Worm (Caenorhabditis elegans) whole organism, L1 larva: ENCODE data around the gene mex-5.

Experiments used
- aha-1 ChIP-seq: fragments of 150-350 bp; optimal IDR thresholded peaks from 2 replicates; lab custom pipeline; 2014; ENCODE audit warnings: missing biosample characterization, missing genetic modification characterization
- blmp-1 ChIP-seq: fragments of 150-350 bp; optimal IDR thresholded peaks from 2 replicates; lab custom pipeline; 2014; ENCODE audit warnings: missing biosample characterization, missing genetic modification characterization
- ceh-8 ChIP-seq: fragments of 200-800 bp; sonication (Bioruptor generic); optimal IDR thresholded peaks from 2 replicates; lab custom pipeline; 2018; ENCODE audit warnings: mild to moderate bottlenecking, missing genetic modification characterization, moderate library complexity, missing compliant biosample characterization
- ces-1 ChIP-seq: fragments of 150-350 bp; optimal IDR thresholded peaks from 2 replicates; lab custom pipeline; 2014; ENCODE audit warnings: missing biosample characterization, missing genetic modification reagents, missing genetic modification characterization
- dpl-1 ChIP-seq, 3 experiments: fragments of 150-350 bp in 2 of 3; sonication (generic microtip) in 1 of 3; optimal IDR thresholded peaks; 2 replicates each; lab custom pipeline; 2014 to 2017; ENCODE audit warnings: missing biosample characterization in 3 of 3, missing genetic modification characterization in 3 of 3, missing genetic modification reagents in 3 of 3
- efl-1 ChIP-seq, 4 experiments: fragments of 150-350 bp; optimal IDR thresholded peaks in 3 of 4; peaks in 1 of 4; 1 replicate in 1 of 4; 2 replicates in 3 of 4; lab custom pipeline; 2014; ENCODE audit warnings: missing biosample characterization in 2 of 4, missing genetic modification characterization in 2 of 4, missing genetic modification reagents in 2 of 4
- egl-13 ChIP-seq: sonication (generic microtip); optimal IDR thresholded peaks from 2 replicates; lab custom pipeline; 2016; ENCODE audit warnings: missing genotype, missing genetic modification reagents, missing genetic modification characterization, missing compliant biosample characterization
- elt-2 ChIP-seq: sonication (generic microtip); optimal IDR thresholded peaks from 2 replicates; lab custom pipeline; 2016; ENCODE audit warnings: missing genetic modification characterization, mild to moderate bottlenecking, inconsistent platforms, missing compliant biosample characterization, missing genetic modification reagents
- elt-3 ChIP-seq, 6 experiments: fragments of 150-350 bp in 1 of 6; sonication (generic microtip); optimal IDR thresholded peaks; 2 replicates each; lab custom pipeline; 2017 to 2018; ENCODE audit warnings: missing biosample characterization in 6 of 6, missing genetic modification characterization in 6 of 6, inconsistent platforms in 1 of 6
- ets-5 ChIP-seq: fragments of 200-800 bp; sonication (Bioruptor generic); IDR thresholded peaks from 2 replicates; pipeline ENCODE4 v1.3.6; 2022; ENCODE audit warnings: missing genetic modification characterization, missing compliant biosample characterization
- fkh-10 ChIP-seq: sonication (generic microtip); optimal IDR thresholded peaks from 2 replicates; lab custom pipeline; 2017; ENCODE audit warnings: missing biosample characterization, missing genetic modification reagents, missing genetic modification characterization
- fkh-4 ChIP-seq: sonication (generic microtip); optimal IDR thresholded peaks from 2 replicates; lab custom pipeline; 2016; ENCODE audit warnings: missing compliant biosample characterization, missing genetic modification characterization, borderline replicate concordance
- fos-1 ChIP-seq: fragments of 150-350 bp; optimal IDR thresholded peaks from 2 replicates; lab custom pipeline; 2014; ENCODE audit warnings: missing biosample characterization, missing genetic modification characterization
- grh-1 ChIP-seq: fragments of 200-800 bp; sonication (Bioruptor generic); IDR thresholded peaks from 2 replicates; pipeline ENCODE4 v1.3.6; 2022; ENCODE audit warnings: missing genetic modification reagents, missing genetic modification characterization, missing compliant biosample characterization
- hlh-17 ChIP-seq: fragments of 200-800 bp; sonication (Bioruptor generic); optimal IDR thresholded peaks from 2 replicates; lab custom pipeline; 2018; ENCODE audit warnings: missing genetic modification characterization, mild to moderate bottlenecking, missing compliant biosample characterization, moderate library complexity, borderline replicate concordance
- hpl-2 ChIP-seq: fragments of 150-350 bp; optimal IDR thresholded peaks from 2 replicates; lab custom pipeline; 2014; ENCODE audit warnings: missing biosample characterization, missing genetic modification reagents, missing genetic modification characterization
- jun-1 ChIP-seq: fragments of 150-350 bp; optimal IDR thresholded peaks from 2 replicates; lab custom pipeline; 2014; ENCODE audit warnings: missing biosample characterization, missing genetic modification reagents, missing genetic modification characterization
- lin-13 ChIP-seq: fragments of 150-350 bp; optimal IDR thresholded peaks from 2 replicates; lab custom pipeline; 2014; ENCODE audit warnings: missing biosample characterization, missing genetic modification reagents, missing genetic modification characterization
- lin-14 ChIP-seq: fragments of 200-800 bp; sonication (Bioruptor generic); optimal IDR thresholded peaks from 2 replicates; lab custom pipeline; 2018; ENCODE audit warnings: mild to moderate bottlenecking, missing genetic modification characterization, moderate library complexity, missing compliant biosample characterization
- lin-35 ChIP-seq, 2 experiments: fragments of 150-350 bp; optimal IDR thresholded peaks; 2 replicates each; lab custom pipeline; 2014; ENCODE audit warnings: missing biosample characterization in 2 of 2, missing genetic modification characterization in 2 of 2, missing genetic modification reagents in 2 of 2
- lin-39 ChIP-seq: fragments of 150-350 bp; optimal IDR thresholded peaks from 2 replicates; lab custom pipeline; 2014; ENCODE audit warnings: missing biosample characterization, missing genetic modification reagents, missing genetic modification characterization
- lir-3 ChIP-seq: sonication (generic microtip); optimal IDR thresholded peaks from 2 replicates; lab custom pipeline; 2016; ENCODE audit warnings: mild to moderate bottlenecking, missing genetic modification characterization, moderate library complexity, missing compliant biosample characterization; ENCODE audit not compliant: poor library complexity
- lsy-2 ChIP-seq, 2 experiments: fragments of 150-350 bp; optimal IDR thresholded peaks; 2 replicates each; lab custom pipeline; 2014; ENCODE audit warnings: missing biosample characterization in 2 of 2, missing genetic modification characterization in 2 of 2
- mdl-1 ChIP-seq, 2 experiments: fragments of 150-350 bp; optimal IDR thresholded peaks; 2 replicates each; lab custom pipeline; 2014 to 2017; ENCODE audit warnings: missing biosample characterization in 2 of 2, missing genetic modification characterization in 2 of 2, inconsistent platforms in 1 of 2
- mef-2 ChIP-seq: fragments of 150-350 bp; optimal IDR thresholded peaks from 2 replicates; lab custom pipeline; 2014; ENCODE audit warnings: missing biosample characterization, missing genetic modification characterization
- mep-1 ChIP-seq: fragments of 150-350 bp; optimal IDR thresholded peaks from 2 replicates; lab custom pipeline; 2014; ENCODE audit warnings: missing biosample characterization, missing genetic modification characterization
- nhr-11 ChIP-seq: fragments of 150-350 bp; optimal IDR thresholded peaks from 2 replicates; lab custom pipeline; 2014; ENCODE audit warnings: missing biosample characterization, missing genetic modification characterization
- nhr-12 ChIP-seq: sonication (generic microtip); optimal IDR thresholded peaks from 2 replicates; lab custom pipeline; 2017; ENCODE audit warnings: missing biosample characterization, missing genetic modification characterization
- nhr-19 ChIP-seq: fragments of 200-800 bp; sonication (Bioruptor generic); conservative IDR thresholded peaks from 2 replicates; pipeline ENCODE4 v1.3.6; 2022; ENCODE audit warnings: missing genetic modification characterization, missing compliant biosample characterization
- nhr-20 ChIP-seq: sonication (generic microtip); optimal IDR thresholded peaks from 2 replicates; lab custom pipeline; 2016; ENCODE audit warnings: mild to moderate bottlenecking, missing genetic modification characterization, missing compliant biosample characterization
- nhr-237 ChIP-seq: fragments of 150-350 bp; optimal IDR thresholded peaks from 2 replicates; lab custom pipeline; 2014; ENCODE audit warnings: missing biosample characterization, missing genetic modification characterization
- nhr-71 ChIP-seq: sonication (generic microtip); optimal IDR thresholded peaks from 2 replicates; lab custom pipeline; 2016; ENCODE audit warnings: mild to moderate bottlenecking, missing genetic modification characterization, moderate library complexity, missing compliant biosample characterization
- nhr-77 ChIP-seq: fragments of 150-350 bp; optimal IDR thresholded peaks from 2 replicates; lab custom pipeline; 2014; ENCODE audit warnings: missing biosample characterization, missing genetic modification characterization
- nhr-85 ChIP-seq: sonication (generic microtip); peaks from one replicate; lab custom pipeline; 2016; ENCODE audit warnings: missing genetic modification characterization, inconsistent platforms, missing compliant biosample characterization
- nhr-90 ChIP-seq: sonication (generic microtip); optimal IDR thresholded peaks from 2 replicates; lab custom pipeline; 2016; ENCODE audit warnings: mild to moderate bottlenecking, missing genetic modification characterization, missing compliant biosample characterization; ENCODE audit not compliant: poor library complexity
- rnt-1 ChIP-seq: sonication (generic microtip); optimal IDR thresholded peaks from 2 replicates; lab custom pipeline; 2016; ENCODE audit warnings: mild to moderate bottlenecking, missing genetic modification characterization, moderate library complexity, missing compliant biosample characterization
- snpc-4 ChIP-seq: fragments of 150-350 bp; optimal IDR thresholded peaks from 2 replicates; lab custom pipeline; 2014; ENCODE audit warnings: missing biosample characterization, missing genetic modification characterization
- snu-23 ChIP-seq: sonication (generic microtip); optimal IDR thresholded peaks from 2 replicates; lab custom pipeline; 2016; ENCODE audit warnings: missing genetic modification characterization, missing compliant biosample characterization
- sox-4 ChIP-seq: sonication (generic microtip); optimal IDR thresholded peaks from 2 replicates; lab custom pipeline; 2016; ENCODE audit warnings: missing genetic modification characterization, missing compliant biosample characterization
- sptf-1 ChIP-seq: fragments of 150-350 bp; optimal IDR thresholded peaks from 2 replicates; lab custom pipeline; 2014; ENCODE audit warnings: missing biosample characterization, missing genetic modification characterization
- tbx-2 ChIP-seq: sonication (generic microtip); optimal IDR thresholded peaks from 2 replicates; lab custom pipeline; 2016; ENCODE audit warnings: missing genetic modification characterization, missing compliant biosample characterization
- unc-98 ChIP-seq: fragments of 200-800 bp; sonication (Bioruptor generic); IDR thresholded peaks from 2 replicates; pipeline ENCODE4 v1.3.6; 2022; ENCODE audit warnings: missing genetic modification characterization, missing compliant biosample characterization
- vab-15 ChIP-seq: sonication (generic microtip); optimal IDR thresholded peaks from 2 replicates; lab custom pipeline; 2017; ENCODE audit warnings: missing genotype, mild to moderate bottlenecking, missing genetic modification characterization, missing compliant biosample characterization
- zag-1 ChIP-seq: fragments of 150-350 bp; optimal IDR thresholded peaks from 2 replicates; lab custom pipeline; 2014; ENCODE audit warnings: missing biosample characterization, missing genetic modification characterization
- zip-4 ChIP-seq: fragments of 200-800 bp; sonication (Bioruptor generic); optimal IDR thresholded peaks from 2 replicates; lab custom pipeline; 2018; ENCODE audit warnings: mild to moderate bottlenecking, missing genetic modification characterization, moderate library complexity, missing compliant biosample characterization

The mex-5 gene

ce11 chrIV:13318773-13319172, 34.8 kb upstream of the mex-5 start:
- peak in 1 of 2 experiments; percentile 12 for TF ChIP-seq mdl-1 (tag; optimal IDR thresholded peaks at IDR 0.05; lab: Kevin White, UChicago)
- TF ChIP-seq nhr-19: peak; percentile 74
- TF ChIP-seq lsy-2 (tag; optimal IDR thresholded peaks at IDR 0.05; lab: Kevin White, UChicago): no peak
- peak; percentile 58 for TF ChIP-seq nhr-90 (tag; lab: Kevin White, UChicago)
- TF ChIP-seq efl-1 (optimal IDR thresholded peaks at IDR 0.05; lab: Kevin White, UChicago): no peak
- peak in 1 of 2 experiments; percentile 87 for TF ChIP-seq efl-1 (GFP tag; optimal IDR thresholded peaks at IDR 0.05 in 1 of 2; lab: Kevin White, UChicago)
- peak; percentile 31 for TF ChIP-seq jun-1
- peak; percentile 36 for TF ChIP-seq blmp-1 (tag; lab: Kevin White, UChicago)
- peak; percentile 83 for TF ChIP-seq nhr-20 (tag; lab: Kevin White, UChicago)
- TF ChIP-seq nhr-71 (tag; lab: Kevin White, UChicago): peak; percentile 67
- TF ChIP-seq grh-1 (GFP tag; lab: Robert Waterston, UW): 0 out of 2 replicates have a peak, but pooled peaks have one; percentile 26
- peak; percentile 20 for TF ChIP-seq fos-1 (tag; lab: Kevin White, UChicago)
- no peak for TF ChIP-seq snpc-4 (tag; lab: Kevin White, UChicago)
- TF ChIP-seq elt-2 (tag; lab: Kevin White, UChicago): peak; percentile 94
- TF ChIP-seq hpl-2 (GFP tag; lab: Kevin White, UChicago): no peak
- TF ChIP-seq unc-98 (GFP tag; lab: Robert Waterston, UW): no peak
- peak; percentile 3 for TF ChIP-seq tbx-2 (tag; lab: Kevin White, UChicago)
- TF ChIP-seq lin-13 (GFP tag; lab: Kevin White, UChicago): no peak
- TF ChIP-seq lin-14 (GFP tag; lab: Kevin White, UChicago): peak; percentile 34
- peak; percentile 47 for TF ChIP-seq snu-23
- no peak for TF ChIP-seq sox-4
- TF ChIP-seq lin-35 (GFP tag; optimal IDR thresholded peaks at IDR 0.05; lab: Kevin White, UChicago): peak in 1 of 2 experiments; percentile 54
- no peak for TF ChIP-seq dpl-1 (GFP tag; optimal IDR thresholded peaks at IDR 0.05; lab: Kevin White, UChicago)
- peak; percentile 58 for TF ChIP-seq nhr-85 (tag; lab: Kevin White, UChicago)
- TF ChIP-seq elt-3 (tag; optimal IDR thresholded peaks at IDR 0.05; lab: Kevin White, UChicago): peak; percentile 25 to 82 (median 39)
- no peak for TF ChIP-seq fkh-10 (GFP tag; lab: Kevin White, UChicago)

DNA sequence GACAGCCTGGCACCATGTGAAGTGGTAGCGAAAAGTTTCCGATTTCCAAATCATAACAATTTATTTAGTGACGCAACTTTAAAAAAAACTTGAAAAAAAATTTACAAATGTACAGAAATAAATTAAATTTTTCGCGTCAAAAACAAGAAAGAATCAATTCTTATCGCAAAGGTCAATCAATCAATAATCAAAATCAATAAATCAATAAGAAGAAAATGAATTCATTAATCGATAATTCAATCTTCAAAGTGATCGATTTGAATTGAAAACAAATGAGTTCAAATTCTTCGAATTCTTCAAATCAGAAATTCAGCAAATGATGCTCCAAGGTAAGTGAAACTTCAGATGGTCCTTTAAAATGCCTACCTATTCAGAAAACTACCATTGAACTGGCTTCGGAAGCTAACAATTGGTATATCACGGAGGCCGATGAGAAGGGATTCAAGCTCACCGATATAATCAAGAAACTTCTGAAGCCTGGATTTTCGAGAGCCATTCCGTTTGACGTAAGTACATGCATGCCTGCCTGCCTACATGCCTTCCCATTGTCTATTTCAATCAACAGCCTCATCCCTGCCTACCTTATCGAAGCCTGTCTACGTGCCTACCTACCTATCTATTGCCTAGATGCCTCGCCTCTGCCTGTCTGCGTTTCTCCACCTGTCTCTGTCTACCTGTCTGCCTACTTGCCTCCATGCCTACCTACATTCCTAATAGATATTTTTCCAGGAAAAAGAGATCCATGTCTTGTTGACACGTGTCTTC, 33.5 kb upstream of the mex-5 start:
- no peak for TF ChIP-seq nhr-12 (tag; lab: Kevin White, UChicago)
- no peak for TF ChIP-seq mep-1 (tag; lab: Kevin White, UChicago)

DNA sequence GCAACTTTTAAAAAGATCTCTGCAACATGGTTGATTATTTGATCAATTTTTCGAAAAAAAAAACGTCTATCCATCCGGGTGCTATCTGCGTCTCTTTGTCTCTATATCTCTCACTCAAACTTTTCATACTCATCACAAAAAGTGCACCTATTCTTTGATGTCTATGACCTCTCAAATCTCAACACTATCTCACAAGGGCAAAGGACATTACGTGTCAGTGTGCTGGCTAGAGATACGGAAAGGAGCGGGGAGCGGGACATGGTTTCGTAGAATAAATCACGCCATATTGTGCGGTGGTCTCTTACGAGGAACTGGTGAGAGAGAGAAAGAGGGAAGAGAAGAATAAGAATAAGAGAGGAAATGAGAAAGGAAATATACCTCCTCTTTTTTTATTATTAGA, 31.1 kb upstream of the mex-5 start:
- TF ChIP-seq lin-39 (tag; lab: Kevin White, UChicago): no peak
- TF ChIP-seq nhr-11: peak; percentile 55
- TF ChIP-seq zag-1 (tag; lab: Kevin White, UChicago): no peak
- TF ChIP-seq grh-1 (GFP tag; lab: Robert Waterston, UW): peak; percentile 35; the same call in 1 of the 2 replicates
- peak; percentile 35 to 48 (median 37) for TF ChIP-seq dpl-1 (GFP tag; optimal IDR thresholded peaks at IDR 0.05; lab: Kevin White, UChicago)
- TF ChIP-seq aha-1 (tag; lab: Kevin White, UChicago): peak; percentile 31
- no peak for TF ChIP-seq hlh-17 (GFP tag; lab: Kevin White, UChicago)
- TF ChIP-seq elt-2 (tag; lab: Kevin White, UChicago): peak; percentile 94
- peak; percentile 84 for TF ChIP-seq rnt-1 (tag; lab: Kevin White, UChicago)
- TF ChIP-seq zip-4 (GFP tag; lab: Kevin White, UChicago): no peak
- TF ChIP-seq unc-98 (GFP tag; lab: Robert Waterston, UW): 0 out of 2 replicates have a peak, but pooled peaks have one; percentile 18
- no peak for TF ChIP-seq ets-5
- TF ChIP-seq nhr-237 (tag; lab: Kevin White, UChicago): peak; percentile 55
- TF ChIP-seq mef-2 (tag; lab: Kevin White, UChicago): no peak
- TF ChIP-seq ceh-8 (GFP tag; lab: Kevin White, UChicago): no peak
- peak; percentile 33 for TF ChIP-seq blmp-1 (tag; lab: Kevin White, UChicago)
- peak; percentile 58 for TF ChIP-seq efl-1 (optimal IDR thresholded peaks at IDR 0.05; lab: Kevin White, UChicago)
- TF ChIP-seq efl-1 (GFP tag; optimal IDR thresholded peaks at IDR 0.05 in 1 of 2; lab: Kevin White, UChicago): peak; percentile 19 to 70
- TF ChIP-seq ces-1 (GFP tag; lab: Kevin White, UChicago): no peak
- peak; percentile 88 for TF ChIP-seq nhr-85 (tag; lab: Kevin White, UChicago)
- no peak for TF ChIP-seq egl-13
- peak; percentile 86 for TF ChIP-seq nhr-19
- TF ChIP-seq lir-3 (tag; lab: Kevin White, UChicago): no peak
- TF ChIP-seq sptf-1 (tag; lab: Kevin White, UChicago): no peak
- TF ChIP-seq nhr-71 (tag; lab: Kevin White, UChicago): peak; percentile 96
- TF ChIP-seq fkh-4: no peak
- TF ChIP-seq vab-15 (tag; lab: Kevin White, UChicago): no peak
- TF ChIP-seq fos-1 (tag; lab: Kevin White, UChicago): peak; percentile 59
- TF ChIP-seq nhr-77 (tag; lab: Kevin White, UChicago): peak; percentile 89
